Fruit fly (Drosophila melanogaster): ENCODE data around the gene CG43740.
A peak's percentile ranks its signal among the peaks of the same experiment; 100 is the strongest.

CG43740 gene

dm6 chrX:10340492-10340891 lies 7.0 kb downstream of the CG43740 start:
- TF ChIP-seq amos (GFP tag; IDR thresholded peaks at IDR 0.05; ENCODE audit: partially characterized antibody): no peak
- no peak for TF ChIP-seq Hr39 (optimal IDR thresholded peaks at IDR 0.05)
- no peak for TF ChIP-seq Bdp1 (GFP tag; optimal IDR thresholded peaks at IDR 0.05)
- no peak for TF ChIP-seq Dbx (GFP tag; IDR thresholded peaks at IDR 0.05)

dm6 chrX:10347979-10348692 lies 14.7 kb downstream of the CG43740 start:
- TF ChIP-seq CG8290 (GFP tag; optimal IDR thresholded peaks at IDR 0.05) (no peak), CG8290 (tag; optimal IDR thresholded peaks at IDR 0.05) (peak in 1 of 2 experiments; percentile 21), zfh1 (GFP tag; IDR thresholded peaks at IDR 0.05) (0 out of 3 replicates have a peak, but pooled peaks have one; percentile 11), CG7987 (GFP tag; optimal IDR thresholded peaks at IDR 0.05) (peak; percentile 85), HLH54F (GFP tag; optimal IDR thresholded peaks at IDR 0.05) (no peak), D (optimal IDR thresholded peaks at IDR 0.05) (no peak), D (GFP tag; optimal IDR thresholded peaks at IDR 0.05) (no peak), CG33213 (GFP tag; optimal IDR thresholded peaks at IDR 0.05) (peak; percentile 0), Camta (GFP tag; optimal IDR thresholded peaks at IDR 0.05) (peak; percentile 4), CG15696 (tag; optimal IDR thresholded peaks at IDR 0.05) (peak; percentile 14), Bgb (GFP tag; IDR thresholded peaks at IDR 0.05; ENCODE audit: partially characterized antibody) (peak; percentile 43; the same call in 1 of the 2 replicates), hbn (GFP tag; IDR thresholded peaks at IDR 0.05; ENCODE audit: partially characterized antibody) (no peak), kay (GFP tag; optimal IDR thresholded peaks at IDR 0.05) (no peak), sens (GFP tag) (peak; percentile 52), slbo (GFP tag; IDR thresholded peaks at IDR 0.05) (peak; percentile 28), amos (GFP tag; IDR thresholded peaks at IDR 0.05; ENCODE audit: partially characterized antibody) (peak; percentile 26; the same call in 1 of the 2 replicates), CG32532 (GFP tag; IDR thresholded peaks at IDR 0.05) (peak; percentile 13; the same call in 1 of the 2 replicates), lilli (GFP tag; optimal IDR thresholded peaks at IDR 0.05) (peak; percentile 31), maf-S (GFP tag; optimal IDR thresholded peaks at IDR 0.05) (no peak), knrl (GFP tag; IDR thresholded peaks at IDR 0.05; ENCODE audit: partially characterized antibody) (peak; percentile 31; the same call in 1 of the 3 replicates), p53 (GFP tag; optimal IDR thresholded peaks at IDR 0.05) (no peak), bbx (GFP tag; IDR thresholded peaks at IDR 0.05; ENCODE audit: partially characterized antibody) (0 out of 2 replicates have a peak, but pooled peaks have one; percentile 34), CG17568 (GFP tag; optimal IDR thresholded peaks at IDR 0.05) (no peak), sd (tag; optimal IDR thresholded peaks at IDR 0.05) (peak; percentile 8), CG30431 (GFP tag; optimal IDR thresholded peaks at IDR 0.05) (no peak), ara (GFP tag; IDR thresholded peaks at IDR 0.05) (no peak), prd (optimal IDR thresholded peaks at IDR 0.05) (no peak), prd (GFP tag; IDR thresholded peaks at IDR 0.05) (peak; percentile 26; the same call in 1 of the 3 replicates), otp (GFP tag; IDR thresholded peaks at IDR 0.05) (0 out of 3 replicates have a peak, but pooled peaks have one; percentile 18), CG10209 (GFP tag; optimal IDR thresholded peaks at IDR 0.05) (no peak), CG2199 (GFP tag; IDR thresholded peaks at IDR 0.05) (0 out of 3 replicates have a peak, but pooled peaks have one; percentile 50), HLH3B (GFP tag; IDR thresholded peaks at IDR 0.05) (0 out of 2 replicates have a peak, but pooled peaks have one; percentile 13), Pdp1 (GFP tag; optimal IDR thresholded peaks at IDR 0.05) (no peak), Med (GFP tag) (peak; percentile 83), pum (GFP tag; optimal IDR thresholded peaks at IDR 0.05) (peak; percentile 2), E2f1 (GFP tag; IDR thresholded peaks at IDR 0.05) (no peak), CG2678 (tag; optimal IDR thresholded peaks at IDR 0.05) (peak; percentile 14), pita (GFP tag; optimal IDR thresholded peaks at IDR 0.05) (no peak), Hr51 (GFP tag; optimal IDR thresholded peaks at IDR 0.05) (peak in 1 of 2 experiments; percentile 21), CG7556 (GFP tag; optimal IDR thresholded peaks at IDR 0.05) (no peak), CG16779 (GFP tag; IDR thresholded peaks at IDR 0.05) (0 out of 2 replicates have a peak, but pooled peaks have one; percentile 20), Atf6 (GFP tag; IDR thresholded peaks at IDR 0.05) (no peak), CG11560 (tag; IDR thresholded peaks at IDR 0.05) (no peak), Lpt (GFP tag; optimal IDR thresholded peaks at IDR 0.05) (no peak), Antp (GFP tag; optimal IDR thresholded peaks at IDR 0.05) (peak; percentile 20)

All from whole organism, embryonic.